Worm (Caenorhabditis elegans) whole organism, L3 larva: ENCODE results near the gene twk-49.

ENCODE experiments used
- R02D3.7 ChIP-seq: fragments of 150-350 bp; optimal IDR thresholded peaks from 2 replicates; lab custom pipeline; 2014; ENCODE audit warnings: missing biosample characterization, missing genetic modification characterization
- ZK546.5 ChIP-seq: sonication (generic microtip); optimal IDR thresholded peaks from 2 replicates; lab custom pipeline; 2017; ENCODE audit warnings: missing biosample characterization, missing genetic modification characterization
- elt-2 ChIP-seq: sonication (generic microtip); optimal IDR thresholded peaks from 2 replicates; lab custom pipeline; 2016; ENCODE audit warnings: missing genetic modification reagents, mild to moderate bottlenecking, missing genetic modification characterization, missing compliant biosample characterization
- fkh-10 ChIP-seq: sonication (generic microtip); optimal IDR thresholded peaks from 2 replicates; lab custom pipeline; 2017; ENCODE audit warnings: missing biosample characterization, missing genetic modification reagents, missing genetic modification characterization
- nhr-25 ChIP-seq: sonication (generic microtip); optimal IDR thresholded peaks from 2 replicates; lab custom pipeline; 2017; ENCODE audit warnings: missing biosample characterization, missing genetic modification characterization
- nhr-76 ChIP-seq: fragments of 150-350 bp; sonication (generic microtip); optimal IDR thresholded peaks from 5 replicates; lab custom pipeline; 2014; ENCODE audit warnings: missing biosample characterization, missing genetic modification characterization
- pha-4 ChIP-seq: fragments of 150-350 bp; optimal IDR thresholded peaks from 2 replicates; lab custom pipeline; 2014; ENCODE audit warnings: missing biosample characterization, missing genetic modification reagents, missing genetic modification characterization
- unc-39 ChIP-seq: sonication (generic microtip); optimal IDR thresholded peaks from 4 replicates; lab custom pipeline; 2017; ENCODE audit warnings: missing biosample characterization, missing genetic modification characterization
- zag-1 ChIP-seq: fragments of 150-350 bp; optimal IDR thresholded peaks from 2 replicates; lab custom pipeline; 2014; ENCODE audit warnings: missing biosample characterization, missing genetic modification characterization
- ztf-11 ChIP-seq: fragments of 150-350 bp; optimal IDR thresholded peaks from 2 replicates; lab custom pipeline; 2014; ENCODE audit warnings: missing biosample characterization, missing genetic modification characterization

DNA sequence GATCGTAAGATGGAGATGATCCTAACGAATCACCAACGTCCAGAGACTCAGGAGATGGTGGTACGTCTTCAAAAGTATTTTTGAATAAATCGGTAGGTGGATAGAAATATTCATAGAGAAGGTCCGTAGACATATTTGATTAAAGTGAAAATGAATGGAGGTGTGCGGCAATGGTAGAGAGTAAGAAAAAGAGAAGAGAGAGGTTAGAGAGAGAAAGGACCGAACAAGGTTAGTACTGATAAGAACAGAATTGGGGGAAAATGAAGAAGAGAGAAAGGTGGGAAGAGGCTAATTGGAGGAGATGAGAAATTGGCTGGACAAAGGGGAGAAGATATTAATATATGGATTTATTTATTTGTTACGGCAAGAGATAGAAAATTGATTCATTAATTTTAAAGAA, 49.3 kb downstream of the twk-49 start, which contains the start of gene nhr-22:
- TF ChIP-seq fkh-10: no peak
- TF ChIP-seq pha-4 (tag; lab: Kevin White, UChicago): no peak
- TF ChIP-seq ztf-11 (tag; lab: Kevin White, UChicago): no peak
- TF ChIP-seq R02D3.7: no peak
- TF ChIP-seq unc-39: no peak
- TF ChIP-seq ZK546.5: no peak
- no peak for TF ChIP-seq nhr-25 (tag; lab: Kevin White, UChicago)
- TF ChIP-seq nhr-76 (tag; lab: Kevin White, UChicago): no peak
- no peak for TF ChIP-seq zag-1
- TF ChIP-seq elt-2 (tag; lab: Kevin White, UChicago): peak; percentile 37
